Fruit fly (Drosophila melanogaster) whole organism, embryonic: ENCODE results near the gene CG11374.

Source experiments
- B-H1 ChIP-seq: fragments of 200-800 bp; sonication (Bioruptor generic); IDR thresholded peaks from 3 replicates; pipeline ENCODE4 v1.3.6; 2022; ENCODE audit warnings: missing biosample characterization, missing genetic modification characterization
- CG10565 ChIP-seq: fragments of 200-800 bp; sonication (Bioruptor generic); optimal IDR thresholded peaks from 3 replicates; lab custom pipeline; 2016; ENCODE audit warnings: missing biosample characterization, mild to moderate bottlenecking, missing genetic modification characterization
- CG11504 ChIP-seq: fragments of 200-800 bp; sonication (Bioruptor generic); optimal IDR thresholded peaks from 3 replicates; lab custom pipeline; 2019; ENCODE audit warnings: missing biosample characterization, mild to moderate bottlenecking, missing genetic modification characterization, moderate library complexity
- CG11695 ChIP-seq: fragments of 200-800 bp; sonication (Bioruptor generic); IDR thresholded peaks from 3 replicates; pipeline ENCODE4 v1.3.6; 2022; ENCODE audit warnings: missing biosample characterization, missing genetic modification characterization
- CG12071 ChIP-seq: fragments of 200-800 bp; sonication (Bioruptor generic); optimal IDR thresholded peaks from 3 replicates; lab custom pipeline; 2018; ENCODE audit warnings: missing biosample characterization, mild to moderate bottlenecking, missing genetic modification characterization
- CG12104 ChIP-seq: fragments of 200-800 bp; sonication (Bioruptor generic); optimal IDR thresholded peaks from 3 replicates; lab custom pipeline; 2016; ENCODE audit warnings: missing biosample characterization, missing genetic modification characterization
- CG12219 ChIP-seq: fragments of 200-800 bp; sonication (Bioruptor generic); optimal IDR thresholded peaks from 3 replicates; lab custom pipeline; 2018; ENCODE audit warnings: missing biosample characterization, mild to moderate bottlenecking, missing genetic modification characterization
- CG13123 ChIP-seq: fragments of 200-800 bp; sonication (Bioruptor generic); optimal IDR thresholded peaks from 2 replicates; lab custom pipeline; 2016; ENCODE audit warnings: missing biosample characterization, missing genetic modification characterization
- CG1529 ChIP-seq: fragments of 200-800 bp; sonication (Bioruptor generic); optimal IDR thresholded peaks from 3 replicates; lab custom pipeline; 2018; ENCODE audit warnings: missing biosample characterization, missing genetic modification characterization
- CG1792 ChIP-seq: fragments of 200-800 bp; sonication (Bioruptor generic); optimal IDR thresholded peaks from 2 replicates; lab custom pipeline; 2016; ENCODE audit warnings: missing biosample characterization, missing genetic modification characterization
- CG2116 ChIP-seq: fragments of 200-800 bp; sonication (Bioruptor generic); optimal IDR thresholded peaks from 3 replicates; lab custom pipeline; 2018; ENCODE audit warnings: missing biosample characterization, mild to moderate bottlenecking, missing genetic modification characterization
- CG2678 ChIP-seq: fragments of 200-800 bp; sonication (Bioruptor generic); optimal IDR thresholded peaks from 3 replicates; lab custom pipeline; 2019; ENCODE audit warnings: missing biosample characterization, mild to moderate bottlenecking, missing genetic modification characterization, moderate library complexity
- CG4282 ChIP-seq: fragments of 200-800 bp; sonication (Bioruptor generic); optimal IDR thresholded peaks from 2 replicates; lab custom pipeline; 2016; ENCODE audit warnings: missing biosample characterization, missing genetic modification characterization
- CG4328 ChIP-seq: fragments of 200-800 bp; sonication (Bioruptor generic); optimal IDR thresholded peaks from 3 replicates; lab custom pipeline; 2017; ENCODE audit warnings: missing biosample characterization, missing genetic modification reagents, missing genetic modification characterization
- CG4617 ChIP-seq: fragments of 200-800 bp; sonication (Bioruptor generic); optimal IDR thresholded peaks from 3 replicates; lab custom pipeline; 2016; ENCODE audit warnings: missing biosample characterization, missing genetic modification characterization, borderline replicate concordance
- CG7372 ChIP-seq: fragments of 200-800 bp; sonication (Bioruptor generic); IDR thresholded peaks from 2 replicates; pipeline ENCODE4 v1.3.6; 2022; ENCODE audit warnings: missing biosample characterization, missing genetic modification characterization
- CG7963 ChIP-seq: fragments of 200-800 bp; sonication (Bioruptor generic); IDR thresholded peaks from 3 replicates; pipeline ENCODE4 v1.3.6; 2022; ENCODE audit warnings: missing biosample characterization, missing genetic modification characterization; ENCODE audit not compliant: partially characterized antibody
- CG8089 ChIP-seq: fragments of 200-800 bp; sonication (Bioruptor generic); optimal IDR thresholded peaks from 3 replicates; lab custom pipeline; 2016; ENCODE audit warnings: missing biosample characterization, missing genetic modification characterization
- D ChIP-seq, 2 experiments: fragments of 200-800 bp in 1 of 2; fragments of >200 bp in 1 of 2; sonication (Bioruptor generic) in 1 of 2; optimal IDR thresholded peaks; 2 replicates in 1 of 2; 3 replicates in 1 of 2; lab custom pipeline; 2017; ENCODE audit warnings: mild to moderate bottlenecking in 1 of 2, missing biosample characterization in 1 of 2, missing genetic modification characterization in 1 of 2, missing genetic modification reagents in 1 of 2
- ERR ChIP-seq: fragments of 200-800 bp; sonication (Bioruptor generic); optimal IDR thresholded peaks from 2 replicates; lab custom pipeline; 2016; ENCODE audit warnings: missing biosample characterization, missing genetic modification characterization
- Fer1 ChIP-seq: fragments of 200-800 bp; sonication (Bioruptor generic); optimal IDR thresholded peaks from 2 replicates; lab custom pipeline; 2017; ENCODE audit warnings: missing biosample characterization, mild to moderate bottlenecking, missing genetic modification characterization
- Gug ChIP-seq: fragments of 200-800 bp; sonication (Bioruptor generic); IDR thresholded peaks from 4 replicates; pipeline ENCODE4 v1.3.6; 2022; ENCODE audit warnings: missing biosample characterization, missing genetic modification characterization
- Jarid2 ChIP-seq: fragments of 200-800 bp; sonication (Bioruptor generic); optimal IDR thresholded peaks from 3 replicates; lab custom pipeline; 2017; ENCODE audit warnings: mild to moderate bottlenecking, missing biosample characterization, missing genetic modification reagents, missing genetic modification characterization
- Max ChIP-seq: fragments of 200-800 bp; sonication (Bioruptor generic); optimal IDR thresholded peaks from 2 replicates; lab custom pipeline; 2016; ENCODE audit warnings: missing biosample characterization, mild to moderate bottlenecking, missing genetic modification characterization
- Mrtf ChIP-seq: fragments of 200-800 bp; sonication (Bioruptor generic); IDR thresholded peaks from 3 replicates; pipeline ENCODE4 v1.3.6; 2022; ENCODE audit warnings: missing biosample characterization, missing genetic modification characterization
- NfI ChIP-seq: fragments of 200-800 bp; sonication (Bioruptor generic); optimal IDR thresholded peaks from 3 replicates; lab custom pipeline; 2018; ENCODE audit warnings: missing biosample characterization, mild to moderate bottlenecking, missing genetic modification characterization, moderate library complexity
- ab ChIP-seq: fragments of 200-800 bp; sonication (Bioruptor generic); optimal IDR thresholded peaks from 2 replicates; lab custom pipeline; 2016; ENCODE audit warnings: missing biosample characterization, missing genetic modification characterization
- amos ChIP-seq: fragments of 200-800 bp; sonication (Bioruptor generic); IDR thresholded peaks from 2 replicates; pipeline ENCODE4 v1.3.6; 2022; ENCODE audit warnings: missing biosample characterization, missing genetic modification characterization; ENCODE audit not compliant: partially characterized antibody
- ap ChIP-seq: fragments of 200-800 bp; sonication (Bioruptor generic); IDR thresholded peaks from 2 replicates; pipeline ENCODE4 v1.3.6; 2022; ENCODE audit warnings: missing biosample characterization, missing genetic modification characterization
- ase ChIP-seq: fragments of 200-800 bp; sonication (Bioruptor generic); IDR thresholded peaks from 3 replicates; pipeline ENCODE4 v1.3.6; 2022; ENCODE audit warnings: missing biosample characterization, missing genetic modification characterization
- ato ChIP-seq: fragments of 200-800 bp; sonication (Bioruptor generic); IDR thresholded peaks from 2 replicates; pipeline ENCODE4 v1.3.6; 2022; ENCODE audit warnings: missing biosample characterization, missing genetic modification characterization; ENCODE audit not compliant: partially characterized antibody
- bbx ChIP-seq: fragments of 200-800 bp; sonication (Bioruptor generic); IDR thresholded peaks from 2 replicates; pipeline ENCODE4 v1.3.6; 2022; ENCODE audit warnings: missing biosample characterization, missing genetic modification characterization; ENCODE audit not compliant: partially characterized antibody
- cato ChIP-seq: fragments of 200-800 bp; sonication (Bioruptor generic); optimal IDR thresholded peaks from 2 replicates; lab custom pipeline; 2016; ENCODE audit warnings: missing biosample characterization, missing genetic modification characterization, borderline replicate concordance
- dmrt99B ChIP-seq: fragments of 200-800 bp; sonication (Bioruptor generic); optimal IDR thresholded peaks from 2 replicates; lab custom pipeline; 2018; ENCODE audit warnings: missing biosample characterization, mild to moderate bottlenecking, missing genetic modification characterization, moderate library complexity
- exex ChIP-seq: fragments of 200-800 bp; sonication (Bioruptor generic); optimal IDR thresholded peaks from 4 replicates; lab custom pipeline; 2018; ENCODE audit warnings: missing biosample characterization, mild to moderate bottlenecking, missing genetic modification characterization, moderate library complexity
- fd96Cb ChIP-seq: fragments of 200-800 bp; sonication (Bioruptor generic); optimal IDR thresholded peaks from 2 replicates; lab custom pipeline; 2018; ENCODE audit warnings: missing biosample characterization, mild to moderate bottlenecking, missing genetic modification characterization, moderate library complexity
- gem ChIP-seq: fragments of 200-800 bp; sonication (Bioruptor generic); optimal IDR thresholded peaks from 2 replicates; lab custom pipeline; 2019; ENCODE audit warnings: missing biosample characterization, mild to moderate bottlenecking, missing genetic modification characterization, moderate library complexity
- ind ChIP-seq: fragments of 200-800 bp; sonication (Bioruptor generic); optimal IDR thresholded peaks from 3 replicates; lab custom pipeline; 2016; ENCODE audit warnings: missing biosample characterization, missing genetic modification characterization
- lab ChIP-seq: fragments of 200-800 bp; sonication (Bioruptor generic); optimal IDR thresholded peaks from 3 replicates; lab custom pipeline; 2017; ENCODE audit warnings: missing biosample characterization, missing genetic modification characterization, mild to moderate bottlenecking, moderate library complexity, missing genetic modification reagents
- nerfin-1 ChIP-seq: fragments of 200-800 bp; sonication (Bioruptor generic); optimal IDR thresholded peaks from 3 replicates; lab custom pipeline; 2019; ENCODE audit warnings: missing biosample characterization, mild to moderate bottlenecking, missing genetic modification characterization, moderate library complexity
- nerfin-2 ChIP-seq: fragments of 200-800 bp; sonication (Bioruptor generic); IDR thresholded peaks from 2 replicates; pipeline ENCODE4 v1.3.6; 2022; ENCODE audit warnings: missing biosample characterization, missing genetic modification characterization; ENCODE audit not compliant: partially characterized antibody
- peb ChIP-seq: fragments of 200-800 bp; sonication (Bioruptor generic); IDR thresholded peaks from 2 replicates; pipeline ENCODE4 v1.3.6; 2022; ENCODE audit warnings: missing biosample characterization, missing genetic modification characterization
- ro ChIP-seq: fragments of 200-800 bp; sonication (Bioruptor generic); IDR thresholded peaks from 2 replicates; pipeline ENCODE4 v1.3.6; 2022; ENCODE audit warnings: missing biosample characterization, missing genetic modification characterization
- slou ChIP-seq: fragments of 200-800 bp; sonication (Bioruptor generic); optimal IDR thresholded peaks from 3 replicates; lab custom pipeline; 2016; ENCODE audit warnings: missing biosample characterization, missing genetic modification characterization
- sna ChIP-seq: fragments of 200-800 bp; sonication (Bioruptor generic); IDR thresholded peaks from 2 replicates; pipeline ENCODE4 v1.3.6; 2022; ENCODE audit warnings: missing biosample characterization, missing genetic modification characterization; ENCODE audit not compliant: partially characterized antibody
- tx ChIP-seq: fragments of 200-800 bp; sonication (Bioruptor generic); optimal IDR thresholded peaks from 2 replicates; lab custom pipeline; 2016; ENCODE audit warnings: missing biosample characterization, missing genetic modification characterization
- unpg ChIP-seq: fragments of 200-800 bp; sonication (Bioruptor generic); optimal IDR thresholded peaks from 3 replicates; lab custom pipeline; 2018; ENCODE audit warnings: missing biosample characterization, mild to moderate bottlenecking, missing genetic modification characterization, moderate library complexity
- wor ChIP-seq: fragments of 200-800 bp; sonication (Bioruptor generic); IDR thresholded peaks from 2 replicates; pipeline ENCODE4 v1.3.6; 2022; ENCODE audit warnings: missing biosample characterization, missing genetic modification characterization

Gene CG11374

DNA sequence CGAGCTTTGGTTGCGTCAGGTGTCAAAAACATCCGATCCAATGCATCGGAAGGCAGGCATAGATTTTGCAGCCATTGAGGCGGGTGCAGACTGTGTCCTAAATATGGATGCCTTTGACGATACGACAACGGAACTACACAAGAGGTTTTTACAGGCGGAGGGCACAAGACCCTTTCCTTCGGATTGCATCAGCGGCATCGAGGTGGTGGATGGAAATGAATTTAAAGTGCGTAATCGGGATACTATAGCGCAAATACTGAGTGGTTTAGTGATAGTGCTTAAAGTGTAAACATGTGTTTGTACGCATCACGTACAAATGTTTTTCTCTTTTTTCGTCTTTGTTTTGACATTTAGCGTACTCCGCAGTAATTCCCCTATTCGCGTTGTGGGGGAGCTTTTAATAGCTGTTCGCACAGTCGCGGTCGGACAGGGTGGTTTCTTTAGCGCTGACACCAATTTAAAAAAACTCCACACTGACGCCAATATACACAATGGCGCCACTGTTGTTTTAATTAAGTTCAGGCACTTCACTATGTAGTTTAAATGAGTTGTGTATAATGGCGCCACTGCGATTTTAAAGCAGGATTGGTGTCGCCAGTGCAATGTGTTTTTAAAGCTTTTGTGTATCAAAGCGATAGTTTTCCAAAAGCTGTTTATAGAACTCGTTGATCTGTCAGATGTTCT lies 3.3 kb upstream of the CG11374 start (continued):
- TF ChIP-seq lab (GFP tag; lab: Kevin White, UChicago) (peak; percentile 66), ind (GFP tag; lab: Kevin White, UChicago) (peak; percentile 33), CG2678 (tag; lab: Kevin White, UChicago) (no peak), CG11695 (no peak), fd96Cb (tag; lab: Kevin White, UChicago) (no peak), CG8089 (GFP tag; lab: Kevin White, UChicago) (peak; percentile 33), Fer1 (GFP tag; lab: Kevin White, UChicago) (peak; percentile 35), gem (tag; lab: Kevin White, UChicago) (no peak), nerfin-1 (tag; lab: Kevin White, UChicago) (no peak), sna (GFP tag; lab: Robert Waterston, UW) (peak; percentile 67), CG2116 (GFP tag; lab: Kevin White, UChicago) (peak; percentile 57), B-H1 (no peak), CG1529 (GFP tag; lab: Kevin White, UChicago) (no peak), CG11504 (tag; lab: Kevin White, UChicago) (peak; percentile 47), ro (GFP tag; lab: Robert Waterston, UW) (no peak), nerfin-2 (GFP tag; lab: Robert Waterston, UW) (no peak), slou (no peak), amos (GFP tag; lab: Robert Waterston, UW) (peak; percentile 68; the same call in 1 of the 2 replicates), CG10565 (GFP tag; lab: Kevin White, UChicago) (no peak), CG12071 (GFP tag; lab: Kevin White, UChicago) (peak; percentile 27), ab (GFP tag; lab: Kevin White, UChicago) (no peak), CG7963 (no peak), ap (GFP tag; lab: Robert Waterston, UW) (no peak), CG4328 (GFP tag; lab: Kevin White, UChicago) (no peak), ERR (GFP tag; lab: Kevin White, UChicago) (no peak), Mrtf (GFP tag; lab: Robert Waterston, UW) (peak; percentile 64; the same call in 2 of the 3 replicates), dmrt99B (no peak), peb (GFP tag; lab: Robert Waterston, UW) (0 out of 2 replicates have a peak, but pooled peaks have one; percentile 6), CG12104 (GFP tag; lab: Kevin White, UChicago) (no peak), tx (GFP tag; lab: Kevin White, UChicago) (peak; percentile 5), D (optimal IDR thresholded peaks at IDR 0.05; lab: Kevin White, UChicago) (no peak), D (GFP tag; optimal IDR thresholded peaks at IDR 0.05; lab: Kevin White, UChicago) (no peak), bbx (GFP tag; lab: Robert Waterston, UW) (peak; percentile 63), wor (GFP tag; lab: Robert Waterston, UW) (no peak), NfI (GFP tag; lab: Kevin White, UChicago) (peak; percentile 20), CG4282 (GFP tag; lab: Kevin White, UChicago) (peak; percentile 59), CG13123 (GFP tag; lab: Kevin White, UChicago) (peak; percentile 32), Jarid2 (no peak), ase (0 out of 3 replicates have a peak, but pooled peaks have one; percentile 51), unpg (GFP tag; lab: Kevin White, UChicago) (peak; percentile 49), ato (GFP tag; lab: Robert Waterston, UW) (peak; percentile 36), CG12219 (GFP tag; lab: Kevin White, UChicago) (no peak), CG1792 (GFP tag; lab: Kevin White, UChicago) (no peak), exex (tag; lab: Kevin White, UChicago) (peak; percentile 79), CG4617 (GFP tag; lab: Kevin White, UChicago) (no peak), CG7372 (GFP tag; lab: Robert Waterston, UW) (peak; percentile 22; the same call in 1 of the 2 replicates), Gug (no peak), cato (no peak), Max (no peak)
